Worm (Caenorhabditis elegans): ENCODE data around the gene T20F7.1.

DNA sequence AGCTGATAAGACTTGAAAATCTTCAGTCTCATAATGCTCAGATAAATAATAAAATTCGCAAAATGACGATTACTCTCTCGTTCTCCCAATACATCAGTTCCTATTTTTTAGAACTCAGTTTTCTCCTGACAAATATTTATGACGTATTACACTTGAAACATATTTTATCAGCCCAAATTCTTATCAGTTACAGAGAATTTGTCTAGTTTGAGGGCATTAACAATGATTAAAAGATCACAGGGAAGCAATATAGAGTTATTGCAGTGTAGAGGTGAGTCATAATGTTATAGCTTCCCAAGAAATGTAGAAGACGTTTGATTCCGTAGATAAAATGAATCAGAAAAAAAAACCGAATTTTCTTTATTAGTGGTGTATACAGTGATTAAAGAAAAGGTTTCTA lies 46.8 kb downstream of the T20F7.1 start:
- TF ChIP-seq lin-15B (tag; optimal IDR thresholded peaks at IDR 0.05) (no peak), C34B4.2 (tag; optimal IDR thresholded peaks at IDR 0.05) (no peak), elt-2 (tag; optimal IDR thresholded peaks at IDR 0.05) (no peak), nhr-28 (tag; optimal IDR thresholded peaks at IDR 0.05) (no peak), fkh-10 (GFP tag; optimal IDR thresholded peaks at IDR 0.05) (no peak), unc-62 (GFP tag; optimal IDR thresholded peaks at IDR 0.05) (no peak), skn-1 (tag; optimal IDR thresholded peaks at IDR 0.05) (no peak), elt-3 (tag; optimal IDR thresholded peaks at IDR 0.05) (no peak), fos-1 (tag; optimal IDR thresholded peaks at IDR 0.05) (no peak), ces-1 (GFP tag; optimal IDR thresholded peaks at IDR 0.05) (no peak), lir-3 (tag; optimal IDR thresholded peaks at IDR 0.05; ENCODE audit: poor library complexity) (no peak), ceh-63 (GFP tag; optimal IDR thresholded peaks at IDR 0.05) (no peak), nhr-77 (tag; optimal IDR thresholded peaks at IDR 0.05) (no peak), sup-37 (GFP tag; optimal IDR thresholded peaks at IDR 0.05) (no peak)
